Fruit fly (Drosophila melanogaster) whole organism: Measurements from ENCODE around the gene CG6277.

ENCODE experiments used
- CG8478 ChIP-seq: fragments of >200 bp; optimal IDR thresholded peaks from 2 replicates; lab custom pipeline; 2018; ENCODE audit warnings: inconsistent platforms
- Dll ChIP-seq: fragments of >200 bp; optimal IDR thresholded peaks from 2 replicates; lab custom pipeline; 2017
- EcR ChIP-seq, 2 experiments: fragments of >200 bp; optimal IDR thresholded peaks; 2 replicates each; lab custom pipeline; 2017; ENCODE audit warnings: missing biosample characterization in 2 of 2, missing genetic modification characterization in 2 of 2, missing genetic modification reagents in 2 of 2
- pan ChIP-seq: fragments of >200 bp; optimal IDR thresholded peaks from 2 replicates; lab custom pipeline; 2017
- psq ChIP-seq: fragments of >200 bp; optimal IDR thresholded peaks from 2 replicates; lab custom pipeline; 2017
- usp ChIP-seq: fragments of >200 bp; optimal IDR thresholded peaks from 2 replicates; lab custom pipeline; 2017; ENCODE audit warnings: missing biosample characterization, missing genetic modification characterization, mixed read lengths

CG6277 gene

dm6 chr3R:27023117-27023516 is at the start of gene CG6277:
TSS of gene CG6277 (minus strand) at chr3R:27023217.
- TF ChIP-seq usp (GFP tag; lab: Kevin White, UChicago), result no peak

dm6 chr3R:27070906-27071498 is 48.0 kb upstream of the CG6277 start:
- TF ChIP-seq CG8478 (lab: Kevin White, UChicago), result no peak
- TF ChIP-seq EcR (GFP tag; optimal IDR thresholded peaks at IDR 0.05; lab: Kevin White, UChicago), result no peak
- no peak for TF ChIP-seq usp (GFP tag; lab: Kevin White, UChicago)
- no peak for TF ChIP-seq psq (lab: Kevin White, UChicago)
- TF ChIP-seq pan, result no peak
- TF ChIP-seq Dll, result no peak

dm6 chr3R:27069810-27070625 is 47.0 kb upstream of the CG6277 start, which contains the start of gene spz:
TSS of gene spz (minus strand) at chr3R:27070070.
- TF ChIP-seq EcR (GFP tag; optimal IDR thresholded peaks at IDR 0.05; lab: Kevin White, UChicago), result no peak
- no peak for TF ChIP-seq psq (lab: Kevin White, UChicago)
- TF ChIP-seq pan, result no peak
- TF ChIP-seq CG8478 (lab: Kevin White, UChicago), result no peak
- peak; percentile 71 for TF ChIP-seq Dll

- TF ChIP-seq CG8478 (lab: Kevin White, UChicago) (no peak), Dll (no peak), EcR (GFP tag; optimal IDR thresholded peaks at IDR 0.05; lab: Kevin White, UChicago) (no peak), usp (GFP tag; lab: Kevin White, UChicago) (no peak), pan (no peak), psq (lab: Kevin White, UChicago) (no peak)
Observed at dm6 chr3R:27069201-27069600, 46.2 kb upstream of the CG6277 start.

- TF ChIP-seq usp (GFP tag; lab: Kevin White, UChicago) (no peak), CG8478 (lab: Kevin White, UChicago) (no peak), Dll (no peak), pan (no peak), EcR (GFP tag; optimal IDR thresholded peaks at IDR 0.05; lab: Kevin White, UChicago) (no peak), psq (lab: Kevin White, UChicago) (no peak)
Observed at dm6 chr3R:27067362-27067761, 44.3 kb upstream of the CG6277 start.

dm6 chr3R:27065136-27065535 is 42.1 kb upstream of the CG6277 start, which contains the start of gene CG43935:
TSS of gene CG43935 (plus strand) at chr3R:27065436.
- TF ChIP-seq pan, result no peak
- no peak for TF ChIP-seq Dll
- no peak for TF ChIP-seq EcR (GFP tag; optimal IDR thresholded peaks at IDR 0.05; lab: Kevin White, UChicago)
- no peak for TF ChIP-seq CG8478 (lab: Kevin White, UChicago)
- TF ChIP-seq psq (lab: Kevin White, UChicago), result no peak
- no peak for TF ChIP-seq usp (GFP tag; lab: Kevin White, UChicago)

- TF ChIP-seq psq (lab: Kevin White, UChicago) (no peak), CG8478 (lab: Kevin White, UChicago) (no peak), usp (GFP tag; lab: Kevin White, UChicago) (no peak), EcR (GFP tag; optimal IDR thresholded peaks at IDR 0.05; lab: Kevin White, UChicago) (no peak), pan (no peak), Dll (no peak)
Observed at dm6 chr3R:27064099-27064498, 41.1 kb upstream of the CG6277 start, which contains the start of gene Nep5. TSS of gene Nep5 (minus strand) at chr3R:27064199.

- no peak for TF ChIP-seq CG8478 (lab: Kevin White, UChicago)
- TF ChIP-seq EcR (GFP tag; optimal IDR thresholded peaks at IDR 0.05; lab: Kevin White, UChicago), result no peak
- TF ChIP-seq pan, result no peak
- no peak for TF ChIP-seq Dll
- no peak for TF ChIP-seq psq (lab: Kevin White, UChicago)
- no peak for TF ChIP-seq usp (GFP tag; lab: Kevin White, UChicago)
Observed at dm6 chr3R:27061916-27062315, 38.9 kb upstream of the CG6277 start, which contains the start of gene CG34292. TSS of gene CG34292 (plus strand) at chr3R:27062216.

dm6 chr3R:27056152-27056551 is 33.1 kb upstream of the CG6277 start:
- TF ChIP-seq psq (lab: Kevin White, UChicago), result no peak

dm6 chr3R:27049549-27049948 is 26.5 kb upstream of the CG6277 start:
- TF ChIP-seq Dll (no peak), pan (no peak), EcR (GFP tag; optimal IDR thresholded peaks at IDR 0.05; lab: Kevin White, UChicago) (no peak), CG8478 (lab: Kevin White, UChicago) (no peak), usp (GFP tag; lab: Kevin White, UChicago) (no peak), psq (lab: Kevin White, UChicago) (no peak)

dm6 chr3R:27048561-27049270 is 25.7 kb upstream of the CG6277 start, which contains the start of gene TwdlT:
TSS of gene TwdlT (plus strand) at chr3R:27049220.
- no peak for TF ChIP-seq psq (lab: Kevin White, UChicago)
- TF ChIP-seq EcR (GFP tag; optimal IDR thresholded peaks at IDR 0.05; lab: Kevin White, UChicago), result no peak
- TF ChIP-seq pan, result no peak
- TF ChIP-seq usp (GFP tag; lab: Kevin White, UChicago), result no peak
- no peak for TF ChIP-seq Dll
- no peak for TF ChIP-seq CG8478 (lab: Kevin White, UChicago)

dm6 chr3R:27040044-27040443 is 17.0 kb upstream of the CG6277 start:
- TF ChIP-seq psq (lab: Kevin White, UChicago), result no peak
- no peak for TF ChIP-seq EcR (GFP tag; optimal IDR thresholded peaks at IDR 0.05; lab: Kevin White, UChicago)
- no peak for TF ChIP-seq Dll
- TF ChIP-seq CG8478 (lab: Kevin White, UChicago), result no peak
- TF ChIP-seq pan, result no peak
- no peak for TF ChIP-seq usp (GFP tag; lab: Kevin White, UChicago)
